Worm (Caenorhabditis elegans) whole organism, L4 larva: Measurements from ENCODE around the gene nas-27.

Source experiments
- F49E8.2 ChIP-seq: sonication (generic microtip); optimal IDR thresholded peaks from 2 replicates; lab custom pipeline; 2016; ENCODE audit warnings: missing compliant biosample characterization, mild to moderate bottlenecking, missing genetic modification characterization, borderline replicate concordance
- daf-12 ChIP-seq: fragments of 150-350 bp; optimal IDR thresholded peaks from 2 replicates; lab custom pipeline; 2014; ENCODE audit warnings: missing biosample characterization, missing genetic modification reagents, missing genetic modification characterization
- dmd-9 ChIP-seq: fragments of 200-800 bp; sonication (Bioruptor generic); IDR thresholded peaks from 2 replicates; pipeline ENCODE4 v1.3.6; 2022; ENCODE audit warnings: missing genetic modification reagents, missing genetic modification characterization, missing compliant biosample characterization
- lin-15B ChIP-seq: fragments of 150-350 bp; sonication (generic microtip); optimal IDR thresholded peaks from 3 replicates; lab custom pipeline; 2014; ENCODE audit warnings: missing biosample characterization, missing genetic modification characterization
- zip-11 ChIP-seq: fragments of 200-800 bp; sonication (Bioruptor generic); IDR thresholded peaks from 2 replicates; pipeline ENCODE4 v1.3.6; 2022; ENCODE audit warnings: missing genetic modification characterization, missing compliant biosample characterization

DNA sequence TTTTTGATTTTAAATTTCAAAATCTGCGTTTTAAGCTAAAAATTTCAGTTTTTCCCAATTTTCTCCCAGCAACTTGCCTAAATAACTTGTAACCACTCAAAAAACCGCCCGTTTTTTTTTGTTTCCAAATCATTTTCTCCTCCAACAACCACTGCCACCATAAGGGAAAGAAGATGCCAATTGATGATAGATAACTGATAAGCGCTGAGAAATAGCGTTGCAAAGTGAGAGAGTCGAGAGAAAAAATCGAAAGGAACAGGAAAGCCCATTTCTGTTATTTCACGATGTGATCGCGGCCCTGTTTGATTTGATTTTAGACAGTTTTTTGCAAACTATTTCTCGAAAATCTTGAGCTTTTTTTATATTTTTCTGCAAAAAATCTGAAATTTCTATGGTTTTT is 10.5 kb upstream of the nas-27 start:
- no peak for TF ChIP-seq lin-15B (tag; lab: Kevin White, UChicago)
- TF ChIP-seq daf-12 (tag; lab: Kevin White, UChicago), result no peak
- TF ChIP-seq F49E8.2, result no peak
- no peak for TF ChIP-seq zip-11
- no peak for TF ChIP-seq dmd-9 (GFP tag; lab: Robert Waterston, UW)
